Fruit fly (Drosophila melanogaster): ENCODE data around the gene SLC5A11.
A peak's percentile ranks its signal among the peaks of the same experiment; 100 is the strongest.

The SLC5A11 gene

DNA sequence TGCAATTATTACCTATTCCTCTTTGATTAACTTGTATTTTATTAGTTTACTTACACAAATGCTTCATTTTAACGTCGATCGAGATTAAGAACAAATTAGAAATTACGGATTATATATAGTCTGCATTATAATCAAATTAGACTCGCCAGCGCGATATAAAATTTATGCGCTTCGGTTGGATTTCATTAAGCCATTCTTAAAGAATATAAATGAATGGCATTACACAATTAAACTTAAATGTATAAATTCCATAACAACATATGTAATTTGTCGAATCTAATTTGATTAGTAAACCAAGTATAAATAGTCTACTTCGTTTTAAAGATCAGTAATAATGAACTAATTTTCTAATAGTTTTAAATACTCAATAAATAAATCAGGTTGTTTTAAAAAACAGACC, 36.8 kb upstream of the SLC5A11 start, which contains the start of gene Spn28F:
TSS of gene Spn28F (minus strand) at position 101 of the 400 bp plus-strand sequence.
- TF ChIP-seq Mio (GFP tag; optimal IDR thresholded peaks at IDR 0.05) (no peak), HLH106 (tag; optimal IDR thresholded peaks at IDR 0.05) (no peak), OdsH (GFP tag; optimal IDR thresholded peaks at IDR 0.05) (no peak), lola (GFP tag; optimal IDR thresholded peaks at IDR 0.05) (no peak), CG9705 (GFP tag; optimal IDR thresholded peaks at IDR 0.05) (no peak), rgr (GFP tag; optimal IDR thresholded peaks at IDR 0.05) (no peak), Hr78 (GFP tag; optimal IDR thresholded peaks at IDR 0.05) (no peak), Dfd (GFP tag; optimal IDR thresholded peaks at IDR 0.05) (no peak), sv (GFP tag; optimal IDR thresholded peaks at IDR 0.05) (no peak), brk (GFP tag; optimal IDR thresholded peaks at IDR 0.05) (no peak), sage (GFP tag; optimal IDR thresholded peaks at IDR 0.05) (no peak), psq (GFP tag; optimal IDR thresholded peaks at IDR 0.05) (no peak), CG32264 (GFP tag; optimal IDR thresholded peaks at IDR 0.05) (no peak), ey (GFP tag; optimal IDR thresholded peaks at IDR 0.05) (no peak)

DNA sequence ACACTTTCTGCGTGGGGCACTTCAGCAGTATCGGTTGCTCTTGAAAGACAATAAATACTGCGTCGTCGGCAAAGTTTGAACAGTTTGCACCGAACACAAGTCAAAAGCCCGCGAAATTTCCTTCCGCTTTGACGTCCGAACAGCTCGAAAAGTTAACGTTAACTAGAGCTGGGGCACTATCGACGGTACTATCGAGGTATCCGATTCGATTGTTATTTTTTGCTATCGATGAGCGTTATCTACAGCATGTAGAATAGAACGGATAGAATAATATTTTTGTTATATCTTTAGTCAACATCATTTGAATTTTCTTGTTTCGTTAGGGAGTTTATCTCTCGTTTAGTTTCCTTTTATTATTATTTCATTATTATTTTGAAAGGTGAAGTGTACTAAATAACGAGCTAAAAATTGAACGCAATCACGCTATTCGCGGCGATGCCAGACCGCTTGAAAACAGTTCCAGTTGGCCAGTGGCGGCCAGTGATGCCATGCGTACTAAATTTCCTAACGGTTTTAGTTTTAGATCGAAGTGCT, 34.8 kb upstream of the SLC5A11 start, which contains the start of gene Pvr:
TSS of gene Pvr (minus strand) at position 167 of the 534 bp plus-strand sequence.
- TF ChIP-seq CrebA (GFP tag; optimal IDR thresholded peaks at IDR 0.05; ENCODE audit: borderline replicate concordance) = peak; percentile 15
- TF ChIP-seq brk (GFP tag; optimal IDR thresholded peaks at IDR 0.05) = peak; percentile 68
- no peak for TF ChIP-seq GATAd (GFP tag; optimal IDR thresholded peaks at IDR 0.05)
- TF ChIP-seq Myc (optimal IDR thresholded peaks at IDR 0.05) = peak; percentile 88
- TF ChIP-seq sv (GFP tag; optimal IDR thresholded peaks at IDR 0.05) = no peak
- TF ChIP-seq h (GFP tag; optimal IDR thresholded peaks at IDR 0.05) = peak; percentile 18
- peak; percentile 42 for TF ChIP-seq sage (GFP tag; optimal IDR thresholded peaks at IDR 0.05)
- no peak for TF ChIP-seq rgr (GFP tag; optimal IDR thresholded peaks at IDR 0.05)
- peak; percentile 46 for TF ChIP-seq Hr83 (GFP tag; optimal IDR thresholded peaks at IDR 0.05; ENCODE audit: poor library complexity, severe bottlenecking)
- no peak for TF ChIP-seq Hnf4 (GFP tag; optimal IDR thresholded peaks at IDR 0.05)
- TF ChIP-seq usp (GFP tag; optimal IDR thresholded peaks at IDR 0.05) = no peak
- TF ChIP-seq tai (GFP tag; optimal IDR thresholded peaks at IDR 0.05) = peak; percentile 19
- TF ChIP-seq Jra (GFP tag; optimal IDR thresholded peaks at IDR 0.05) = no peak
- no peak for TF ChIP-seq OdsH (GFP tag; optimal IDR thresholded peaks at IDR 0.05)
- no peak for TF ChIP-seq dl (GFP tag; optimal IDR thresholded peaks at IDR 0.05; ENCODE audit: insufficient read depth in 1 of 2, partially characterized antibody in 2 of 2)
- peak; percentile 30 for TF ChIP-seq jim (GFP tag; optimal IDR thresholded peaks at IDR 0.05)

DNA sequence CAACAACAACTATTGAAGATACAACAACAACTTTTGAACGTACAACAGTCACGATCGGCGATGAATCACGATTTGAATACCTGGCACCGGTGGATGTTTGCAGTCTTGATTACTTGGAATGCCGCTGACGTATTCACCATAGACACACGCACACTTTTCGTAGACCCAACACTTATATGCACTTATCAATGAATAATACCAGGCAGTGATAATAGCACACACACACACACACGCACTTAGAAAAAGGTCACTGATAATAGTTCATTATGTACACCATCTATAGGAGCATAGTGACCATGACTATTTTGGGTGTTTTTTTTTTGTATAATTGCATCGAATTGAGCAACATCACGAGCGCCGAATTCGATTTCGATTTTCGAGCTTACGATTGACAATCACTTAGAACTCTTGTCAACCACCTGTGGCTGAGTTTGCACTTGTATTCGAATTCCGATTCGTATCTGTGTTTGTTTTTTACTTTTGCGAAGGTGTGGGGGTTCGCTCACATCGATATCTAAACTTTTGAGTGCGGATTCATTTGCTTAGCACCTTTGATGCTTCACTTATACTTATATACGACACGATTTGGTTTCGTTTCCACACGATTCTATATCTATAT, 34.2 kb upstream of the SLC5A11 start:
- TF ChIP-seq OdsH (GFP tag; optimal IDR thresholded peaks at IDR 0.05) (peak; percentile 27), CG32264 (GFP tag; optimal IDR thresholded peaks at IDR 0.05) (no peak), h (GFP tag; optimal IDR thresholded peaks at IDR 0.05) (peak; percentile 24)

DNA sequence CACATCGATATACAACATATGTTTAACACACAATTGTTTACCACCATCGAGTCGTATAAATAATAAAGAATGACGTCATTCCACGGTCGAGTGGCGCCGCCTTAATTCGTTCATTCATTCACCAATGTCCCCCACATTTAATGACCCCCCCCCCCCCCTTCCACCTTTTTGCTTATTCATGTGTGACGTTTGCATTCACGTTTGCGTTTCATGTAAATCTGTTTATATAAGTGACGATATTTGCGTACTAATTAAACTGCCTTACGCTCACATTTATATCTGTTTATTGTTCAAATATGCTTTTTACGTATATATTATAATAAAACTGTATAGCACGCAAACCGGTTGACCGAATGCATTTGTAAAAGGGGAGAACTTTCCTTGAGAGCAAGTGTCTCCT, 28.6 kb upstream of the SLC5A11 start:
- no peak for TF ChIP-seq usp (GFP tag; optimal IDR thresholded peaks at IDR 0.05)
- peak; percentile 21 for TF ChIP-seq h (GFP tag; optimal IDR thresholded peaks at IDR 0.05)
- no peak for TF ChIP-seq jim (GFP tag; optimal IDR thresholded peaks at IDR 0.05)
- TF ChIP-seq tai (GFP tag; optimal IDR thresholded peaks at IDR 0.05) = no peak
- TF ChIP-seq OdsH (GFP tag; optimal IDR thresholded peaks at IDR 0.05) = peak; percentile 15
- peak; percentile 20 for TF ChIP-seq Hr83 (GFP tag; optimal IDR thresholded peaks at IDR 0.05; ENCODE audit: poor library complexity, severe bottlenecking)
- TF ChIP-seq HLH106 (tag; optimal IDR thresholded peaks at IDR 0.05) = no peak
- TF ChIP-seq dsf (GFP tag; optimal IDR thresholded peaks at IDR 0.05; ENCODE audit: borderline replicate concordance) = no peak
- no peak for TF ChIP-seq CrebA (GFP tag; optimal IDR thresholded peaks at IDR 0.05; ENCODE audit: borderline replicate concordance)
- no peak for TF ChIP-seq N (GFP tag; optimal IDR thresholded peaks at IDR 0.05)
- no peak for TF ChIP-seq sage (GFP tag; optimal IDR thresholded peaks at IDR 0.05)
- TF ChIP-seq brk (GFP tag; optimal IDR thresholded peaks at IDR 0.05) = no peak
- TF ChIP-seq Jra (GFP tag; optimal IDR thresholded peaks at IDR 0.05) = no peak
- no peak for TF ChIP-seq Myc (optimal IDR thresholded peaks at IDR 0.05)
- TF ChIP-seq CG32264 (GFP tag; optimal IDR thresholded peaks at IDR 0.05) = no peak
- no peak for TF ChIP-seq Dif (GFP tag; optimal IDR thresholded peaks at IDR 0.05; ENCODE audit: partially characterized antibody)
- no peak for TF ChIP-seq Vsx2 (GFP tag; optimal IDR thresholded peaks at IDR 0.05; ENCODE audit: partially characterized antibody)
- no peak for TF ChIP-seq foxo (GFP tag; optimal IDR thresholded peaks at IDR 0.05)
- no peak for TF ChIP-seq psq (GFP tag; optimal IDR thresholded peaks at IDR 0.05)
- no peak for TF ChIP-seq fru (GFP tag; optimal IDR thresholded peaks at IDR 0.05)
- peak; percentile 42 for TF ChIP-seq br (GFP tag; optimal IDR thresholded peaks at IDR 0.05)
- TF ChIP-seq dl (GFP tag; optimal IDR thresholded peaks at IDR 0.05; ENCODE audit: insufficient read depth in 1 of 2, partially characterized antibody in 2 of 2) = no peak
- TF ChIP-seq woc (GFP tag; optimal IDR thresholded peaks at IDR 0.05) = no peak
- TF ChIP-seq ey (GFP tag; optimal IDR thresholded peaks at IDR 0.05) = no peak
- TF ChIP-seq sv (GFP tag; optimal IDR thresholded peaks at IDR 0.05) = no peak
- TF ChIP-seq CG9705 (GFP tag; optimal IDR thresholded peaks at IDR 0.05) = peak; percentile 16
- no peak for TF ChIP-seq Mio (GFP tag; optimal IDR thresholded peaks at IDR 0.05)
- no peak for TF ChIP-seq pan (optimal IDR thresholded peaks at IDR 0.05)
- no peak for TF ChIP-seq GATAd (GFP tag; optimal IDR thresholded peaks at IDR 0.05)
- TF ChIP-seq Hnf4 (GFP tag; optimal IDR thresholded peaks at IDR 0.05) = peak; percentile 27
- TF ChIP-seq Sp1 (GFP tag; optimal IDR thresholded peaks at IDR 0.05) = peak; percentile 28
- no peak for TF ChIP-seq lola (GFP tag; optimal IDR thresholded peaks at IDR 0.05)
- TF ChIP-seq Rel (GFP tag; optimal IDR thresholded peaks at IDR 0.05) = no peak
- TF ChIP-seq Rel (tag; optimal IDR thresholded peaks at IDR 0.05) = peak; percentile 15
- no peak for TF ChIP-seq Dfd (GFP tag; optimal IDR thresholded peaks at IDR 0.05)
- TF ChIP-seq dmrt93B (GFP tag; optimal IDR thresholded peaks at IDR 0.05) = no peak
- TF ChIP-seq rgr (GFP tag; optimal IDR thresholded peaks at IDR 0.05) = peak; percentile 50

Measured in whole organism, wandering third instar larva.